Worm (Caenorhabditis elegans) whole organism, early embryonic: ENCODE measurements around the gene nono-1.

ENCODE experiments used
- B0310.2 ChIP-seq: sonication (generic microtip); optimal IDR thresholded peaks from 2 replicates; lab custom pipeline; 2016; ENCODE audit warnings: mild to moderate bottlenecking, missing genetic modification characterization, missing compliant biosample characterization
- F13C5.2 ChIP-seq: sonication (generic microtip); optimal IDR thresholded peaks from 2 replicates; lab custom pipeline; 2017; ENCODE audit warnings: mild to moderate bottlenecking, missing genetic modification characterization, inconsistent platforms, missing compliant biosample characterization
- aly-1 ChIP-seq: sonication (generic microtip); optimal IDR thresholded peaks from 2 replicates; lab custom pipeline; 2016; ENCODE audit warnings: missing genetic modification characterization, missing compliant biosample characterization
- ama-1 ChIP-seq: fragments of 150-350 bp; optimal IDR thresholded peaks from 2 replicates; lab custom pipeline; 2014
- ceh-13 ChIP-seq: fragments of 200-800 bp; sonication (Bioruptor generic); optimal IDR thresholded peaks from 2 replicates; lab custom pipeline; 2018; ENCODE audit warnings: mild to moderate bottlenecking, missing genetic modification characterization, missing compliant biosample characterization
- ceh-36 ChIP-seq: sonication (generic microtip); optimal IDR thresholded peaks from 2 replicates; lab custom pipeline; 2016; ENCODE audit warnings: missing genetic modification characterization, inconsistent platforms, missing compliant biosample characterization
- ets-7 ChIP-seq: sonication (generic microtip); optimal IDR thresholded peaks from 2 replicates; lab custom pipeline; 2016; ENCODE audit warnings: missing genotype, missing genetic modification characterization, missing compliant biosample characterization
- flt-1 ChIP-seq: fragments of 200-800 bp; sonication (Bioruptor generic); IDR thresholded peaks from 2 replicates; pipeline ENCODE4 v1.3.6; 2022; ENCODE audit warnings: missing genetic modification characterization, missing compliant biosample characterization
- hmbx-1 ChIP-seq: sonication (generic microtip); optimal IDR thresholded peaks from 2 replicates; lab custom pipeline; 2016; ENCODE audit warnings: mild to moderate bottlenecking, missing genetic modification characterization, missing compliant biosample characterization
- hmg-4 ChIP-seq: fragments of 200-800 bp; sonication (Bioruptor generic); optimal IDR thresholded peaks from 2 replicates; lab custom pipeline; 2018; ENCODE audit warnings: mild to moderate bottlenecking, missing genetic modification characterization, missing compliant biosample characterization
- hnd-1 ChIP-seq: sonication (generic microtip); optimal IDR thresholded peaks from 2 replicates; lab custom pipeline; 2016; ENCODE audit warnings: missing genetic modification characterization, missing compliant biosample characterization
- pes-1 ChIP-seq: fragments of 200-800 bp; sonication (Bioruptor generic); IDR thresholded peaks from 2 replicates; pipeline ENCODE4 v1.3.6; 2022; ENCODE audit warnings: missing genetic modification reagents, missing genetic modification characterization, missing compliant biosample characterization
- scrt-1 ChIP-seq: fragments of 200-800 bp; sonication (Bioruptor generic); IDR thresholded peaks from 2 replicates; pipeline ENCODE4 v1.3.6; 2022; ENCODE audit warnings: missing genetic modification characterization, missing compliant biosample characterization
- sea-1 ChIP-seq: fragments of 200-800 bp; sonication (Bioruptor generic); conservative IDR thresholded peaks from 2 replicates; pipeline ENCODE4 v1.3.6; 2022; ENCODE audit warnings: missing genetic modification characterization, missing compliant biosample characterization
- tbx-11 ChIP-seq: fragments of 200-800 bp; sonication (Bioruptor generic); IDR thresholded peaks from 2 replicates; pipeline ENCODE4 v1.3.6; 2022; ENCODE audit warnings: missing genetic modification characterization, missing compliant biosample characterization
- tbx-37 ChIP-seq: fragments of 200-800 bp; sonication (Bioruptor generic); conservative IDR thresholded peaks from 2 replicates; pipeline ENCODE4 v1.3.6; 2022; ENCODE audit warnings: missing genetic modification reagents, missing genetic modification characterization, missing compliant biosample characterization
- tra-4 ChIP-seq: sonication (generic microtip); optimal IDR thresholded peaks from 2 replicates; lab custom pipeline; 2017; ENCODE audit warnings: missing genetic modification characterization, missing compliant biosample characterization

The nono-1 gene

ce11 chrIII:5950756-5951345, 7.2 kb downstream of the nono-1 start:
- TF ChIP-seq B0310.2 (no peak), sea-1 (GFP tag; lab: Robert Waterston, UW) (no peak), ama-1 (lab: Kevin White, UChicago) (no peak), F13C5.2 (tag; lab: Kevin White, UChicago) (no peak), tra-4 (no peak), flt-1 (no peak), ets-7 (no peak), aly-1 (tag; lab: Kevin White, UChicago) (no peak), tbx-11 (GFP tag; lab: Robert Waterston, UW) (no peak), hnd-1 (tag; lab: Kevin White, UChicago) (no peak), scrt-1 (GFP tag; lab: Robert Waterston, UW) (no peak)

DNA sequence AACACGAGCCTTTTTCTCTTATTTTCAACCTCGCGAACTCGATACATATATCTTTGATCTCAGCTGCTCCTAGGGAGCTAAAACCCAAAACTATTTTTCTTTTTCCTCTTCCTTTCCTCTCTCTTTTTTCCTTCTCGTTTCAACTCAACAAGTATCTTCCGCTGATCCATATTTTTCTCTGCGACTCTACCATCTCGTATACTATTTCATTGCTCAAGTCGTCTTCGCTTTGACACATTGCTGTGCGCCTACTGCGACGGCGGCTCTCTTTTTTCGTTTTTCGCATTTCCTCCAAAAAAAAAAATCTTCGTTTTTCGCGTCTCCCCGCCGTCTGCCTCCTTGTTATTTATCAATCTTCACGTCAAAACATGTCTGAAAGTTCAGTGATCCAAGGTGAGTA, 8.2 kb downstream of the nono-1 start:
- no peak for TF ChIP-seq hmbx-1
- TF ChIP-seq B0310.2 = no peak
- no peak for TF ChIP-seq hnd-1 (tag; lab: Kevin White, UChicago)
- no peak for TF ChIP-seq pes-1 (GFP tag; lab: Robert Waterston, UW)
- no peak for TF ChIP-seq ceh-36
- no peak for TF ChIP-seq ama-1 (lab: Kevin White, UChicago)
- no peak for TF ChIP-seq ets-7
- TF ChIP-seq scrt-1 (GFP tag; lab: Robert Waterston, UW) = no peak
- TF ChIP-seq F13C5.2 (tag; lab: Kevin White, UChicago) = no peak
- TF ChIP-seq flt-1 = no peak
- TF ChIP-seq tra-4 = no peak

- no peak for TF ChIP-seq ama-1 (lab: Kevin White, UChicago)
- TF ChIP-seq ceh-36 = no peak
- TF ChIP-seq sea-1 (GFP tag; lab: Robert Waterston, UW) = no peak
- TF ChIP-seq ceh-13 = no peak
- no peak for TF ChIP-seq hmbx-1
- TF ChIP-seq tra-4 = no peak
- no peak for TF ChIP-seq hnd-1 (tag; lab: Kevin White, UChicago)
- TF ChIP-seq pes-1 (GFP tag; lab: Robert Waterston, UW) = no peak
- TF ChIP-seq tbx-37 (GFP tag; lab: Robert Waterston, UW) = no peak
- no peak for TF ChIP-seq scrt-1 (GFP tag; lab: Robert Waterston, UW)
- no peak for TF ChIP-seq ets-7
- TF ChIP-seq tbx-11 (GFP tag; lab: Robert Waterston, UW) = no peak
- TF ChIP-seq aly-1 (tag; lab: Kevin White, UChicago) = no peak
- TF ChIP-seq B0310.2 = no peak
These were observed 9.1 kb downstream of the nono-1 start for ce11 chrIII:5948986-5949385.

DNA sequence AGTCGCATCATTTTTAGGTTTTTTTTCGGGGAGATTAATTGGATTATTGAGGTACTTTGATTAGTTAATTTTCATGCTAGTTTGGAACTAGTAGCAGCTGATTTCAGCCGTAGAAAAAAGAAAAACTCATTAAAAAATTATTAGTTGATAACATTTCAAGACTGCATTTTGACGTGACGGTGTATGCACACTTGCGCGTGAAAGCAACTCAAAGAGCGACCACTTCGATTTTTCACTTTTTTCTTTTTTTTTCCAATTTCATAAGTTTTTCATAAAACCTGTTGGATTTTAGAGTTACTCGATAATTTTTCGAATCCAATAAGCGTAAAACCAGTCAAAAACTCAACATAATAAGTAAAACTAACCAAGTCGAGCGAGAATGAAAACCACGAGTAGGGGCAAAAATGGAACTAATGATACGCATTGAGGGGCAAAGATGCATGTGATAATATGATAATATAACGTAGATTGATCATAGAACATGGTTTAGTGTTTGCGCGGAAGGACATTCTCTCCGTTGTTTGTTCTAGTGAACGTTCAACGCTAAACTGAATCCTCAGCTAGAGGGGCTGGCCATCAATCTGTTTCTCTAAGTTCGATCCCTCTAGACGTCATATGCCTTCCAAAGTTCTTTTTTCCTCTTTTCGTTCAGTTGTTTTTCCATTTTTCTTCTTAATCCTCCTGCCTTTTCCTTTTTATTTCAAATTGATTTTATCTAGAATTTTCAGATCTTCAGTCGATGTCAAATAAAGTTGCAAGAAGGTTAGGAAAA, 9.7 kb downstream of the nono-1 start, which contains the start of the genes F25B5.6 and F25B5.3:
Gene F25B5.6, minus strand, starts transcription at position 572 of the 772 bp plus-strand sequence.
Gene F25B5.3, plus strand, starts transcription at position 722 of the 772 bp plus-strand sequence.
- TF ChIP-seq hnd-1 (tag; lab: Kevin White, UChicago) (no peak), ama-1 (lab: Kevin White, UChicago) (no peak), B0310.2 (no peak), tbx-11 (GFP tag; lab: Robert Waterston, UW) (no peak), pes-1 (GFP tag; lab: Robert Waterston, UW) (no peak), hmbx-1 (no peak), tra-4 (no peak), ets-7 (no peak), ceh-36 (no peak), tbx-37 (GFP tag; lab: Robert Waterston, UW) (no peak), ceh-13 (no peak), aly-1 (tag; lab: Kevin White, UChicago) (no peak), hmg-4 (no peak), flt-1 (no peak), F13C5.2 (tag; lab: Kevin White, UChicago) (no peak), sea-1 (GFP tag; lab: Robert Waterston, UW) (no peak)

DNA sequence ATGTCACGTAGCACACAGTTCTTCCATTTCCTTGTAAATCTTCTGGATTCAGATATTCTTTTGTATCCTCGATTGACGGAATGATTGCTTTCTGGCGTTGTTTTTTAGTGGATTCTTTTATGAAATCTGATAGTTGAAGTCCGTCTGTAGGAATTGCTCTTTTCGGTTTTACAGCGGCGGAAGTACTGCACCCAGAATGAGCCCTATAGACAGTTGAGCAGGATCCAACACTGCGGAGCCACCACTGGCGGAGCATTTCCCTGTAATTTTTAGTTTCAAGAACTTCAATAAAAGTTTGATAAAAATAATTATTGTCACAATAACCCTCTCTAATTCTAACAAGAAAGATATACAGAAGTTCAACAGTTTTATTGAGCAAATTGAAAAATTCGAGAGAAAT, 12.2 kb downstream of the nono-1 start, which contains the start of gene F25B5.5:
Gene F25B5.5, minus strand, starts transcription at position 260 of the 400 bp plus-strand sequence.
- TF ChIP-seq hmbx-1 = no peak
- no peak for TF ChIP-seq tbx-11 (GFP tag; lab: Robert Waterston, UW)
- TF ChIP-seq sea-1 (GFP tag; lab: Robert Waterston, UW) = no peak
- no peak for TF ChIP-seq pes-1 (GFP tag; lab: Robert Waterston, UW)
- TF ChIP-seq tra-4 = no peak
- TF ChIP-seq flt-1 = no peak
- no peak for TF ChIP-seq ceh-36
- TF ChIP-seq F13C5.2 (tag; lab: Kevin White, UChicago) = no peak
- no peak for TF ChIP-seq ets-7
- no peak for TF ChIP-seq ceh-13
- TF ChIP-seq tbx-37 (GFP tag; lab: Robert Waterston, UW) = no peak
- no peak for TF ChIP-seq hmg-4
- TF ChIP-seq aly-1 (tag; lab: Kevin White, UChicago) = no peak
- TF ChIP-seq hnd-1 (tag; lab: Kevin White, UChicago) = no peak
- TF ChIP-seq scrt-1 (GFP tag; lab: Robert Waterston, UW) = no peak

- TF ChIP-seq scrt-1 (GFP tag; lab: Robert Waterston, UW) (no peak), ceh-36 (no peak), pes-1 (GFP tag; lab: Robert Waterston, UW) (no peak), hnd-1 (tag; lab: Kevin White, UChicago) (no peak), sea-1 (GFP tag; lab: Robert Waterston, UW) (peak; percentile 18; the same call in 1 of the 2 replicates), tra-4 (no peak), B0310.2 (no peak), tbx-11 (GFP tag; lab: Robert Waterston, UW) (no peak), ets-7 (no peak), F13C5.2 (tag; lab: Kevin White, UChicago) (no peak), ama-1 (lab: Kevin White, UChicago) (no peak), tbx-37 (GFP tag; lab: Robert Waterston, UW) (no peak), hmg-4 (peak; percentile 12), hmbx-1 (no peak), aly-1 (tag; lab: Kevin White, UChicago) (no peak), flt-1 (peak; percentile 20; the same call in 1 of the 2 replicates), ceh-13 (no peak)
These were observed 14.5 kb downstream of the nono-1 start for ce11 chrIII:5943368-5944180.
